Worm (Caenorhabditis elegans) whole organism, L4 larva: Measurements from ENCODE around the gene W02H5.2.

Experiments used
- D1046.2 ChIP-seq: fragments of 200-800 bp; sonication (Bioruptor generic); IDR thresholded peaks from 2 replicates; pipeline ENCODE4 v1.3.6; 2022; ENCODE audit warnings: missing genetic modification characterization, missing compliant biosample characterization
- F49E8.2 ChIP-seq: sonication (generic microtip); optimal IDR thresholded peaks from 2 replicates; lab custom pipeline; 2016; ENCODE audit warnings: missing compliant biosample characterization, mild to moderate bottlenecking, missing genetic modification characterization, borderline replicate concordance
- R02D3.7 ChIP-seq: fragments of 150-350 bp; sonication (generic microtip); optimal IDR thresholded peaks from 3 replicates; lab custom pipeline; 2014; ENCODE audit warnings: missing biosample characterization, missing genetic modification characterization
- Y75B8A.6 ChIP-seq: fragments of 200-800 bp; sonication (Bioruptor generic); IDR thresholded peaks from 2 replicates; pipeline ENCODE4 v1.3.6; 2022; ENCODE audit warnings: missing genetic modification reagents, missing genetic modification characterization, missing compliant biosample characterization
- ZK546.5 ChIP-seq, 2 experiments: sonication (generic microtip); optimal IDR thresholded peaks; 2 replicates each; lab custom pipeline; 2017; ENCODE audit warnings: missing biosample characterization in 2 of 2, missing genetic modification characterization in 2 of 2
- aha-1 ChIP-seq: fragments of 150-350 bp; peaks from one replicate; lab custom pipeline; 2014; ENCODE audit warnings: missing biosample characterization, missing genetic modification characterization
- aly-2 ChIP-seq: sonication (generic microtip); optimal IDR thresholded peaks from 2 replicates; lab custom pipeline; 2018; ENCODE audit warnings: missing biosample characterization, missing genetic modification characterization
- arid-1 ChIP-seq: fragments of 200-800 bp; sonication (Bioruptor generic); conservative IDR thresholded peaks from 2 replicates; pipeline ENCODE4 v1.3.6; 2022; ENCODE audit warnings: missing genetic modification reagents, missing genetic modification characterization, missing compliant biosample characterization
- ceh-28 ChIP-seq: fragments of 150-350 bp; optimal IDR thresholded peaks from 2 replicates; lab custom pipeline; 2014; ENCODE audit warnings: missing biosample characterization, missing genetic modification reagents, missing genetic modification characterization
- ceh-44 ChIP-seq: fragments of 200-800 bp; sonication (Bioruptor generic); IDR thresholded peaks from 2 replicates; pipeline ENCODE4 v1.3.6; 2022; ENCODE audit warnings: missing genetic modification reagents, missing genetic modification characterization, missing compliant biosample characterization
- ceh-62 ChIP-seq: sonication (generic microtip); optimal IDR thresholded peaks from 2 replicates; lab custom pipeline; 2017; ENCODE audit warnings: missing biosample characterization, missing genetic modification characterization
- ceh-82 ChIP-seq: sonication (generic microtip); optimal IDR thresholded peaks from 2 replicates; lab custom pipeline; 2017; ENCODE audit warnings: missing biosample characterization, missing genetic modification characterization
- daf-12 ChIP-seq: fragments of 150-350 bp; optimal IDR thresholded peaks from 2 replicates; lab custom pipeline; 2014; ENCODE audit warnings: missing biosample characterization, missing genetic modification reagents, missing genetic modification characterization
- daf-16 ChIP-seq, 3 experiments: sonication (generic microtip); optimal IDR thresholded peaks; 2 replicates each; lab custom pipeline; 2016 to 2017; ENCODE audit warnings: missing genetic modification characterization in 3 of 3, missing genetic modification reagents in 3 of 3, mild to moderate bottlenecking in 2 of 3, missing compliant biosample characterization in 2 of 3, missing biosample characterization in 1 of 3, moderate library complexity in 1 of 3
- daf-19 ChIP-seq: fragments of 200-800 bp; sonication (Bioruptor generic); conservative IDR thresholded peaks from 2 replicates; pipeline ENCODE4 v1.3.6; 2022; ENCODE audit warnings: missing genetic modification characterization, missing compliant biosample characterization
- daf-8 ChIP-seq: fragments of 200-800 bp; sonication (Bioruptor generic); IDR thresholded peaks from 2 replicates; pipeline ENCODE4 v1.3.6; 2022; ENCODE audit warnings: missing genetic modification characterization, missing compliant biosample characterization
- dmd-6 ChIP-seq: fragments of 200-800 bp; sonication (Bioruptor generic); IDR thresholded peaks from 2 replicates; pipeline ENCODE4 v1.3.6; 2022; ENCODE audit warnings: missing genetic modification reagents, missing genetic modification characterization, missing compliant biosample characterization
- dpl-1 ChIP-seq: fragments of 150-350 bp; optimal IDR thresholded peaks from 2 replicates; lab custom pipeline; 2014; ENCODE audit warnings: missing biosample characterization, missing genetic modification reagents, missing genetic modification characterization
- egl-27 ChIP-seq: sonication (generic microtip); optimal IDR thresholded peaks from 3 replicates; lab custom pipeline; 2017; ENCODE audit warnings: missing biosample characterization, missing genetic modification reagents, missing genetic modification characterization
- hif-1 ChIP-seq, 2 experiments: sonication (generic microtip); optimal IDR thresholded peaks; 2 replicates each; lab custom pipeline; 2016 to 2017; ENCODE audit warnings: missing compliant biosample characterization in 2 of 2, missing genetic modification characterization in 2 of 2, missing genetic modification reagents in 2 of 2, missing genotype in 2 of 2, mild to moderate bottlenecking in 1 of 2
- hlh-11 ChIP-seq: fragments of 200-800 bp; sonication (Bioruptor generic); optimal IDR thresholded peaks from 2 replicates; lab custom pipeline; 2018; ENCODE audit warnings: mild to moderate bottlenecking, missing genetic modification characterization, missing compliant biosample characterization
- hlh-30 ChIP-seq: sonication (generic microtip); optimal IDR thresholded peaks from 2 replicates; lab custom pipeline; 2017; ENCODE audit warnings: antibody characterized with exemption, mild to moderate bottlenecking, missing genetic modification characterization, missing compliant biosample characterization; ENCODE audit not compliant: insufficient read depth
- jun-1 ChIP-seq: fragments of 150-350 bp; optimal IDR thresholded peaks from 2 replicates; lab custom pipeline; 2014; ENCODE audit warnings: missing biosample characterization, missing genetic modification reagents, missing genetic modification characterization
- lin-39 ChIP-seq: fragments of 150-350 bp; optimal IDR thresholded peaks from 2 replicates; lab custom pipeline; 2014; ENCODE audit warnings: missing biosample characterization, missing genetic modification reagents, missing genetic modification characterization
- lsy-2 ChIP-seq, 2 experiments: fragments of 150-350 bp in 1 of 2; sonication (generic microtip) in 1 of 2; optimal IDR thresholded peaks; 2 replicates each; lab custom pipeline; 2014 to 2017; ENCODE audit warnings: missing biosample characterization in 2 of 2, missing genetic modification characterization in 2 of 2
- madf-9 ChIP-seq: fragments of 200-800 bp; sonication (Bioruptor generic); conservative IDR thresholded peaks from 2 replicates; pipeline ENCODE4 v1.3.6; 2022; ENCODE audit warnings: missing genetic modification reagents, missing genetic modification characterization, missing compliant biosample characterization
- mes-2 ChIP-seq: sonication (generic microtip); optimal IDR thresholded peaks from 2 replicates; lab custom pipeline; 2016; ENCODE audit warnings: missing genotype, mild to moderate bottlenecking, missing genetic modification characterization, missing compliant biosample characterization; ENCODE audit not compliant: poor library complexity, severe bottlenecking
- mxl-3 ChIP-seq: fragments of 200-800 bp; sonication (Bioruptor generic); optimal IDR thresholded peaks from 2 replicates; lab custom pipeline; 2018; ENCODE audit warnings: mild to moderate bottlenecking, missing genetic modification characterization, missing compliant biosample characterization
- nhr-28 ChIP-seq: fragments of 150-350 bp; optimal IDR thresholded peaks from 2 replicates; lab custom pipeline; 2014; ENCODE audit warnings: missing biosample characterization, missing genetic modification characterization
- nhr-48 ChIP-seq: sonication (generic microtip); optimal IDR thresholded peaks from 2 replicates; lab custom pipeline; 2016; ENCODE audit warnings: mild to moderate bottlenecking, missing genetic modification characterization, missing compliant biosample characterization
- nhr-6 ChIP-seq: fragments of 150-350 bp; optimal IDR thresholded peaks from 2 replicates; lab custom pipeline; 2014; ENCODE audit warnings: missing biosample characterization, missing genetic modification characterization
- nhr-76 ChIP-seq: fragments of 150-350 bp; optimal IDR thresholded peaks from 2 replicates; lab custom pipeline; 2014; ENCODE audit warnings: missing biosample characterization, missing genetic modification characterization
- php-3 ChIP-seq: fragments of 200-800 bp; sonication (Bioruptor generic); IDR thresholded peaks from 2 replicates; pipeline ENCODE4 v1.3.6; 2022; ENCODE audit warnings: missing genetic modification reagents, missing genetic modification characterization, missing compliant biosample characterization
- pqm-1 ChIP-seq: sonication (generic microtip); optimal IDR thresholded peaks from 2 replicates; lab custom pipeline; 2017; ENCODE audit warnings: missing biosample characterization, missing genetic modification characterization
- snpc-1.2 ChIP-seq: fragments of 200-800 bp; sonication (Bioruptor generic); IDR thresholded peaks from 2 replicates; pipeline ENCODE4 v1.3.6; 2022; ENCODE audit warnings: missing genetic modification reagents, missing genetic modification characterization, missing compliant biosample characterization
- tag-97 ChIP-seq: fragments of 200-800 bp; sonication (Bioruptor generic); IDR thresholded peaks from 2 replicates; pipeline ENCODE4 v1.3.6; 2022; ENCODE audit warnings: missing genetic modification characterization, missing compliant biosample characterization
- vab-7 ChIP-seq: fragments of 200-800 bp; sonication (Bioruptor generic); IDR thresholded peaks from 2 replicates; pipeline ENCODE4 v1.3.6; 2022; ENCODE audit warnings: missing genetic modification reagents, missing genetic modification characterization, missing compliant biosample characterization
- zag-1 ChIP-seq: fragments of 150-350 bp; optimal IDR thresholded peaks from 2 replicates; lab custom pipeline; 2014; ENCODE audit warnings: missing biosample characterization, missing genetic modification characterization
- zfp-2 ChIP-seq: sonication (generic microtip); optimal IDR thresholded peaks from 2 replicates; lab custom pipeline; 2016; ENCODE audit warnings: mild to moderate bottlenecking, missing genetic modification characterization, missing compliant biosample characterization
- zfp-3 ChIP-seq: fragments of 200-800 bp; sonication (Bioruptor generic); conservative IDR thresholded peaks from 2 replicates; pipeline ENCODE4 v1.3.6; 2022; ENCODE audit warnings: missing genetic modification reagents, missing genetic modification characterization, missing compliant biosample characterization
- zip-2 ChIP-seq: fragments of 150-350 bp; optimal IDR thresholded peaks from 2 replicates; lab custom pipeline; 2014; ENCODE audit warnings: missing biosample characterization, missing genetic modification characterization
- ztf-11 ChIP-seq: fragments of 150-350 bp; optimal IDR thresholded peaks from 2 replicates; lab custom pipeline; 2014; ENCODE audit warnings: missing biosample characterization, missing genetic modification characterization
- ztf-7 ChIP-seq: fragments of 150-350 bp; optimal IDR thresholded peaks from 2 replicates; lab custom pipeline; 2014; ENCODE audit warnings: missing biosample characterization, missing genetic modification characterization

Gene W02H5.2

DNA sequence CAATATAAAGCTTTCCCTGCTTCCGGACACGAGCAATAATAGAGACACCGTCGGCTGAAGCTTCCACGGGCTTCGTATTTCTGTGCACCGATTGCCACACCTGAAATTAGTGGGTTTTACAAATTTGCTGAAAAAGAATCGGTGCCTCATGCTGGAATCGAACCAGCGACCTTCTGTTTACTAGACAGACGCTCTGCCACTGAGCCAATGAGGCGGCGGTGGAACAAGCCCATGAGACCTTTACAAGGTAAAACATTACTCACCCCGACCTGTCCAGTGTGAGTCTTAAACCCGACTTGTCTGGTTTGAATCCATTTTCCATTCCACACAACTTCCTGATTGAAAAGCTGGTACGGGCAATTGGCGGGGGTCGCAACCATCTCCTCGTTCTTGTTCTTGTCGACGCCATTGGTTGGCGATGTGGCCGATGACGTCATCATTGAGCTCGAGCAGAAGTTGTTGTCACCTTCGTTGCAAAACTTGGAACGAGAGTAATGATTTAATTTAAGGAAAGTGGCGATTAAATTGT lies 25.5 kb downstream of the W02H5.2 start, which contains the start of gene ndx-2 (continued):
- no peak for TF ChIP-seq tag-97 (GFP tag; lab: Robert Waterston, UW)
- TF ChIP-seq snpc-1.2 (GFP tag; lab: Robert Waterston, UW) = peak; percentile 79
- TF ChIP-seq arid-1 (GFP tag; lab: Robert Waterston, UW) = peak; percentile 54; the same call in 1 of the 2 replicates
- 0 out of 2 replicates have a peak, but pooled peaks have one; percentile 50 for TF ChIP-seq php-3
- no peak for TF ChIP-seq aly-2 (tag; lab: Kevin White, UChicago)
- TF ChIP-seq zip-2 (tag; lab: Kevin White, UChicago) = no peak
- no peak for TF ChIP-seq ceh-82 (tag; lab: Kevin White, UChicago)
- TF ChIP-seq daf-12 (tag; lab: Kevin White, UChicago) = no peak
- peak; percentile 57 for TF ChIP-seq dmd-6
- no peak for TF ChIP-seq Y75B8A.6 (GFP tag; lab: Robert Waterston, UW)
- no peak for TF ChIP-seq R02D3.7 (tag; lab: Kevin White, UChicago)
- TF ChIP-seq mxl-3 (GFP tag; lab: Kevin White, UChicago) = peak; percentile 17

DNA sequence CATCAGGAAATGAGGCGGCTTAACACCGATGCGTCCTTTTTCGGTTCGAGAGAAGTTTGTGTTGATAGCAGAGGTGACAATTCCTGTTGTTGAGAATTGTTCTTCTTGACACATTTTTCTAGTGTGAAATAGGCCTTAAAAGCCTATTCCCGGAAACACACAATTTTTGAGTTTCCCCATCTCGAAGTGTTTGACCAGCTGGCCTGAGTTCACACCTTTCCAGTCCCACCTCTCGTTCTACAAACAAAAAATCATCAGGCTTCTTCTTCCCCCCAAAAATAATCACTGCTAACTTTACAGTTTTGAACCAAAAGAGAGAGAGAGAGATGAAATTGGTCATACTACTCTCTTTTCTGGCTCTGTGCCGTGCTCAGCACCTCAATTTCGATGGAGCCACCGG lies 27.5 kb downstream of the W02H5.2 start, which contains the start of gene W02G9.4:
W02G9.4 (plus strand) TSS at position 301 of the 400 bp plus-strand sequence.
- TF ChIP-seq zfp-3 (GFP tag; lab: Robert Waterston, UW) = no peak

DNA sequence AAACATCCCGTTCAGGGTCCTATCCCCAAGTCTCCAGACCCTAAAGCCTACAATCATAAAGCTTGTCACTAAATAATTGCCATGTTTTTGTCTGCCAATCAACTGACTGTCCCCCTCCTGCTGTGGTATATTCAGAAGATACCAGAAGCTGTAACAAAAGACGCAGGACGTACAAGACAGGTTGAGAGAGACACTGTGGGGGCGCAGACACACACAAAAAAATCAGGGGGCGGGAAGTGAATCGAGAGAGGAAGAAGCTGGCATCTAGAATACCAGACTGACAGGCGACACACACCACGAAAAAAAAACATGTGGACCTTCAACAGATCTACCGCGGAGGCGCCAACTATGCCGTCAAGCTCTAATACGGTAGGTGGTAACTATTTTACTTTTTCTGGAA lies 32.0 kb downstream of the W02H5.2 start, which contains the start of gene kel-8:
kel-8 (plus strand) TSS at position 301 of the 400 bp plus-strand sequence.
- peak; percentile 37 for TF ChIP-seq aha-1 (tag; lab: Kevin White, UChicago)
- TF ChIP-seq hlh-30 = peak; percentile 45
- TF ChIP-seq ceh-62 (tag; lab: Kevin White, UChicago) = no peak
- peak; percentile 30 for TF ChIP-seq hlh-11 (tag; lab: Kevin White, UChicago)
- no peak for TF ChIP-seq D1046.2 (GFP tag; lab: Robert Waterston, UW)

DNA sequence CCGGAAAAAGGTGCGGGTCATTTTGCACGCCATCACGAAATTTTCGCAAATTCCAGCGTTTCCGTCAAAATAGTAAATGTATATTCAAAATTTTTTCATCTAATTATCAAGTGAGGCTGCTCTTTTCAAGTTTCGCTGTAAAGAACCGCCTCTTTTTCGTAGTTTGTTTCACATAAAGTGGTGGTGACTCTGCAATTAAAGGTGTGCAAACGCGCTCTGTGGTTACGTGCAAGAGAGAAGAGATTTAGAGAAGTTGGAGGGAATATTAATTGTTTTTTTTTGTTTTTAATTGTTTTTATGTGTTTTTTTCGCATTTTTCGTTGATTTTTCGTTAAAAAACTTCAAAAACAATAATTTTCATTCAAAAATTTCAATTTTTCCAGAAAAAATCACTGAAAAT lies 33.5 kb downstream of the W02H5.2 start, which contains the start of gene W02G9.3:
W02G9.3 (plus strand) TSS at position 384 of the 400 bp plus-strand sequence.
- TF ChIP-seq D1046.2 (GFP tag; lab: Robert Waterston, UW) = no peak
- TF ChIP-seq mxl-3 (GFP tag; lab: Kevin White, UChicago) = no peak
- TF ChIP-seq php-3 = no peak
- peak; percentile 3 for TF ChIP-seq hlh-11 (tag; lab: Kevin White, UChicago)
- TF ChIP-seq egl-27 (tag; lab: Kevin White, UChicago) = no peak
- TF ChIP-seq dpl-1 = peak; percentile 80
- no peak for TF ChIP-seq ceh-82 (tag; lab: Kevin White, UChicago)
- TF ChIP-seq hif-1 (tag; optimal IDR thresholded peaks at IDR 0.05; lab: Kevin White, UChicago) = peak in 1 of 2 experiments; percentile 71
- TF ChIP-seq ceh-28 = no peak
- no peak for TF ChIP-seq ZK546.5 (tag; optimal IDR thresholded peaks at IDR 0.05; lab: Kevin White, UChicago)
- no peak for TF ChIP-seq pqm-1 (tag; lab: Kevin White, UChicago)
- TF ChIP-seq nhr-6 = peak; percentile 22
- no peak for TF ChIP-seq lin-39
- TF ChIP-seq daf-8 (GFP tag; lab: Robert Waterston, UW) = no peak
- peak; percentile 24 for TF ChIP-seq F49E8.2
- no peak for TF ChIP-seq daf-16 (GFP tag; optimal IDR thresholded peaks at IDR 0.05; lab: Kevin White, UChicago)
- peak; percentile 56 for TF ChIP-seq daf-16 (tag; optimal IDR thresholded peaks at IDR 0.05; lab: Kevin White, UChicago)
- TF ChIP-seq ztf-11 (tag; lab: Kevin White, UChicago) = no peak
- peak; percentile 24; the same call in 1 of the 2 replicates for TF ChIP-seq dmd-6
- peak; percentile 41 for TF ChIP-seq hlh-30
- no peak for TF ChIP-seq zag-1 (tag; lab: Kevin White, UChicago)
- TF ChIP-seq R02D3.7 (tag; lab: Kevin White, UChicago) = no peak
- no peak for TF ChIP-seq zip-2 (tag; lab: Kevin White, UChicago)
- no peak for TF ChIP-seq nhr-76
- no peak for TF ChIP-seq tag-97 (GFP tag; lab: Robert Waterston, UW)
- no peak for TF ChIP-seq jun-1 (tag; lab: Kevin White, UChicago)
- no peak for TF ChIP-seq madf-9
- TF ChIP-seq daf-19 = no peak
- TF ChIP-seq lsy-2 (tag; optimal IDR thresholded peaks at IDR 0.05; lab: Kevin White, UChicago) = peak; percentile 10 to 91
- no peak for TF ChIP-seq ztf-7
- TF ChIP-seq vab-7 (GFP tag; lab: Robert Waterston, UW) = peak; percentile 27; the same call in 1 of the 2 replicates
- no peak for TF ChIP-seq nhr-48 (tag; lab: Kevin White, UChicago)
- TF ChIP-seq zfp-2 (tag; lab: Kevin White, UChicago) = no peak
- peak; percentile 71 for TF ChIP-seq nhr-28 (tag; lab: Kevin White, UChicago)
- TF ChIP-seq mes-2 (tag; lab: Kevin White, UChicago) = peak; percentile 90
- TF ChIP-seq ceh-44 (GFP tag; lab: Robert Waterston, UW) = 0 out of 2 replicates have a peak, but pooled peaks have one; percentile 11
- TF ChIP-seq daf-12 (tag; lab: Kevin White, UChicago) = no peak
